Worm (Caenorhabditis elegans): ENCODE measurements around the gene rle-1.

Gene rle-1

ce11 chrIII:10960387-10960786 is 24.3 kb downstream of the rle-1 start:
- TF ChIP-seq ztf-16 (tag; optimal IDR thresholded peaks at IDR 0.05) (no peak), pax-1 (tag; optimal IDR thresholded peaks at IDR 0.05) (no peak), F13H6.1 (tag; optimal IDR thresholded peaks at IDR 0.05) (no peak), K09A11.1 (tag; optimal IDR thresholded peaks at IDR 0.05; ENCODE audit: insufficient read depth) (no peak), pag-3 (tag; optimal IDR thresholded peaks at IDR 0.05; ENCODE audit: borderline replicate concordance) (no peak), mec-3 (tag; optimal IDR thresholded peaks at IDR 0.05; ENCODE audit: borderline replicate concordance) (no peak), madf-2 (tag; optimal IDR thresholded peaks at IDR 0.05) (no peak), Y22D7AL.16 (tag; optimal IDR thresholded peaks at IDR 0.05) (no peak), ttx-3 (tag; optimal IDR thresholded peaks at IDR 0.05) (no peak), hlh-6 (tag; optimal IDR thresholded peaks at IDR 0.05) (no peak)

ce11 chrIII:10962910-10963309 is 26.9 kb downstream of the rle-1 start:
- TF ChIP-seq rnt-1 (tag; optimal IDR thresholded peaks at IDR 0.05) (no peak), ceh-6 (GFP tag; optimal IDR thresholded peaks at IDR 0.05) (no peak), pat-9 (tag; optimal IDR thresholded peaks at IDR 0.05) (no peak), odd-2 (tag; optimal IDR thresholded peaks at IDR 0.05) (no peak), ceh-18 (tag; optimal IDR thresholded peaks at IDR 0.05) (no peak), unc-3 (GFP tag; conservative IDR thresholded peaks at IDR 0.05) (no peak), unc-3 (tag; optimal IDR thresholded peaks at IDR 0.05) (no peak), eyg-1 (tag; optimal IDR thresholded peaks at IDR 0.05) (no peak), dve-1 (tag; optimal IDR thresholded peaks at IDR 0.05) (no peak), ets-4 (tag; optimal IDR thresholded peaks at IDR 0.05) (no peak), lim-6 (tag; optimal IDR thresholded peaks at IDR 0.05) (no peak)

- TF ChIP-seq unc-42 (tag; optimal IDR thresholded peaks at IDR 0.05) (no peak), ceh-34 (tag; optimal IDR thresholded peaks at IDR 0.05) (peak; percentile 50), ceh-30 (tag; optimal IDR thresholded peaks at IDR 0.05) (no peak), tbx-7 (tag; optimal IDR thresholded peaks at IDR 0.05) (no peak)
Observed at ce11 chrIII:10967010-10967409, 31.0 kb downstream of the rle-1 start, which contains the start of gene W05B2.2. TSS of gene W05B2.2 (minus strand) at chrIII:10967110.

ce11 chrIII:10969644-10970043 is 33.6 kb downstream of the rle-1 start, which contains the start of gene dhc-4:
TSS of gene dhc-4 (plus strand) at chrIII:10969944.
- TF ChIP-seq unc-42 (tag; optimal IDR thresholded peaks at IDR 0.05) (no peak), gmeb-2 (tag; optimal IDR thresholded peaks at IDR 0.05) (no peak), pat-9 (tag; optimal IDR thresholded peaks at IDR 0.05) (no peak), ceh-14 (tag; optimal IDR thresholded peaks at IDR 0.05) (no peak), zip-5 (tag; optimal IDR thresholded peaks at IDR 0.05) (no peak), lin-11 (tag; optimal IDR thresholded peaks at IDR 0.05) (no peak), tbx-2 (tag; optimal IDR thresholded peaks at IDR 0.05) (no peak), npax-4 (tag; optimal IDR thresholded peaks at IDR 0.05) (no peak), nhr-232 (tag; optimal IDR thresholded peaks at IDR 0.05) (no peak), ahr-1 (tag; optimal IDR thresholded peaks at IDR 0.05) (no peak), unc-3 (GFP tag; conservative IDR thresholded peaks at IDR 0.05) (no peak), unc-3 (tag; optimal IDR thresholded peaks at IDR 0.05) (no peak), hlh-13 (GFP tag; optimal IDR thresholded peaks at IDR 0.05) (no peak), fkh-10 (GFP tag; optimal IDR thresholded peaks at IDR 0.05) (no peak), elt-4 (tag; optimal IDR thresholded peaks at IDR 0.05) (no peak), tbx-7 (tag; optimal IDR thresholded peaks at IDR 0.05) (no peak), K02D7.2 (tag; optimal IDR thresholded peaks at IDR 0.05) (no peak)

- TF ChIP-seq ceh-9 (tag; optimal IDR thresholded peaks at IDR 0.05) (no peak), pax-1 (tag; optimal IDR thresholded peaks at IDR 0.05) (no peak), ceh-45 (GFP tag; IDR thresholded peaks at IDR 0.05) (no peak), ceh-24 (tag; optimal IDR thresholded peaks at IDR 0.05) (no peak), syd-9 (tag; optimal IDR thresholded peaks at IDR 0.05) (no peak), sox-2 (GFP tag; IDR thresholded peaks at IDR 0.05) (no peak), ceh-19 (GFP tag; optimal IDR thresholded peaks at IDR 0.05) (no peak), pha-4 (tag; optimal IDR thresholded peaks at IDR 0.05) (no peak), unc-86 (tag; optimal IDR thresholded peaks at IDR 0.05) (no peak), nhr-11 (tag; optimal IDR thresholded peaks at IDR 0.05) (no peak), ceh-34 (tag; optimal IDR thresholded peaks at IDR 0.05) (no peak), odd-2 (tag; optimal IDR thresholded peaks at IDR 0.05) (no peak), npax-4 (tag; optimal IDR thresholded peaks at IDR 0.05) (no peak), pha-2 (tag; optimal IDR thresholded peaks at IDR 0.05) (no peak), che-1 (tag; optimal IDR thresholded peaks at IDR 0.05) (no peak)
Observed at ce11 chrIII:10976580-10976979, 40.5 kb downstream of the rle-1 start.
